Fruit fly (Drosophila melanogaster) whole organism, prepupa: ENCODE data around the gene CG13314.

Source experiments
- Blimp-1 ChIP-seq: fragments of 200-800 bp; sonication (Bioruptor generic); optimal IDR thresholded peaks from 3 replicates; lab custom pipeline; 2017; ENCODE audit warnings: missing biosample characterization, missing genetic modification characterization, mild to moderate bottlenecking, moderate library complexity, missing genetic modification reagents
- CG10631 ChIP-seq: fragments of 200-800 bp; sonication (Bioruptor generic); optimal IDR thresholded peaks from 2 replicates; lab custom pipeline; 2016; ENCODE audit warnings: missing biosample characterization, missing genetic modification characterization
- CG31627 ChIP-seq: fragments of 200-800 bp; sonication (Bioruptor generic); optimal IDR thresholded peaks from 3 replicates; lab custom pipeline; 2016; ENCODE audit warnings: missing biosample characterization, missing genetic modification characterization
- CG34406 ChIP-seq: fragments of 200-800 bp; sonication (Bioruptor generic); optimal IDR thresholded peaks from 3 replicates; lab custom pipeline; 2016; ENCODE audit warnings: missing biosample characterization, missing genetic modification characterization
- CG4318 ChIP-seq: fragments of 200-800 bp; sonication (Bioruptor generic); optimal IDR thresholded peaks from 3 replicates; lab custom pipeline; 2017; ENCODE audit warnings: missing biosample characterization, mild to moderate bottlenecking, missing genetic modification characterization
- CG6163 ChIP-seq: fragments of 200-800 bp; sonication (Bioruptor generic); IDR thresholded peaks from 3 replicates; pipeline ENCODE4 v1.3.6; 2022; ENCODE audit warnings: missing biosample characterization, missing genetic modification characterization
- CG6276 ChIP-seq: fragments of 200-800 bp; sonication (Bioruptor generic); optimal IDR thresholded peaks from 2 replicates; lab custom pipeline; 2017; ENCODE audit warnings: missing biosample characterization, mild to moderate bottlenecking, missing genetic modification characterization
- CG6792 ChIP-seq: fragments of 200-800 bp; sonication (Bioruptor generic); optimal IDR thresholded peaks from 3 replicates; lab custom pipeline; 2016; ENCODE audit warnings: missing biosample characterization, missing genetic modification characterization
- CG6808 ChIP-seq: fragments of 200-800 bp; sonication (Bioruptor generic); optimal IDR thresholded peaks from 3 replicates; lab custom pipeline; 2017; ENCODE audit warnings: missing biosample characterization, missing genetic modification characterization, mild to moderate bottlenecking, moderate library complexity, missing genetic modification reagents
- CG6854 ChIP-seq: fragments of 200-800 bp; sonication (Bioruptor generic); optimal IDR thresholded peaks from 2 replicates; lab custom pipeline; 2017; ENCODE audit warnings: missing biosample characterization, mild to moderate bottlenecking, missing genetic modification characterization
- CG7368 ChIP-seq: fragments of 200-800 bp; sonication (Bioruptor generic); optimal IDR thresholded peaks from 3 replicates; lab custom pipeline; 2016; ENCODE audit warnings: missing biosample characterization, missing genetic modification characterization
- CG8319 ChIP-seq: fragments of 200-800 bp; sonication (Bioruptor generic); optimal IDR thresholded peaks from 3 replicates; lab custom pipeline; 2016; ENCODE audit warnings: missing biosample characterization, missing genetic modification characterization
- CG8632 ChIP-seq: fragments of 200-800 bp; sonication (Bioruptor generic); optimal IDR thresholded peaks from 3 replicates; lab custom pipeline; 2016; ENCODE audit warnings: missing biosample characterization, missing genetic modification characterization
- CG9139 ChIP-seq: fragments of 200-800 bp; sonication (Bioruptor generic); optimal IDR thresholded peaks from 3 replicates; lab custom pipeline; 2017; ENCODE audit warnings: missing biosample characterization, mild to moderate bottlenecking, missing genetic modification characterization
- Eip75B ChIP-seq: fragments of 200-800 bp; sonication (Bioruptor generic); optimal IDR thresholded peaks from 3 replicates; lab custom pipeline; 2016; ENCODE audit warnings: missing biosample characterization, missing genetic modification characterization
- Eip78C ChIP-seq: fragments of 200-800 bp; sonication (Bioruptor generic); peaks from one replicate; lab custom pipeline; 2016; ENCODE audit warnings: missing biosample characterization, missing genetic modification characterization
- Ets21C ChIP-seq: fragments of 200-800 bp; sonication (Bioruptor generic); optimal IDR thresholded peaks from 3 replicates; lab custom pipeline; 2016; ENCODE audit warnings: missing biosample characterization, missing genetic modification characterization
- Hr38 ChIP-seq: sonication (Bioruptor generic); optimal IDR thresholded peaks from 2 replicates; lab custom pipeline; 2016; ENCODE audit warnings: missing biosample characterization, missing genetic modification characterization
- Hr39 ChIP-seq: fragments of 200-800 bp; sonication (Bioruptor generic); optimal IDR thresholded peaks from 2 replicates; lab custom pipeline; 2016; ENCODE audit warnings: missing biosample characterization, missing genetic modification characterization
- Lpt ChIP-seq: fragments of 200-800 bp; sonication (Bioruptor generic); optimal IDR thresholded peaks from 3 replicates; lab custom pipeline; 2016; ENCODE audit warnings: missing biosample characterization, missing genetic modification characterization
- Met ChIP-seq: fragments of 200-800 bp; sonication (Bioruptor generic); optimal IDR thresholded peaks from 3 replicates; lab custom pipeline; 2016; ENCODE audit warnings: missing biosample characterization, missing genetic modification characterization
- OdsH ChIP-seq: fragments of 200-800 bp; sonication (Bioruptor generic); optimal IDR thresholded peaks from 3 replicates; lab custom pipeline; 2016; ENCODE audit warnings: missing biosample characterization, missing genetic modification characterization
- Smox ChIP-seq: fragments of 200-800 bp; sonication (Bioruptor generic); optimal IDR thresholded peaks from 3 replicates; lab custom pipeline; 2016; ENCODE audit warnings: missing biosample characterization, missing genetic modification characterization
- Sox102F ChIP-seq: fragments of 200-800 bp; sonication (Bioruptor generic); optimal IDR thresholded peaks from 2 replicates; lab custom pipeline; 2016; ENCODE audit warnings: missing biosample characterization, mild to moderate bottlenecking, missing genetic modification characterization
- Sox14 ChIP-seq: fragments of 200-800 bp; sonication (Bioruptor generic); optimal IDR thresholded peaks from 3 replicates; lab custom pipeline; 2016; ENCODE audit warnings: missing biosample characterization, missing genetic modification characterization
- Sox15 ChIP-seq: fragments of 200-800 bp; sonication (Bioruptor generic); optimal IDR thresholded peaks from 3 replicates; lab custom pipeline; 2016; ENCODE audit warnings: missing biosample characterization, missing genetic modification characterization
- achi ChIP-seq: fragments of 200-800 bp; sonication (Bioruptor generic); optimal IDR thresholded peaks from 3 replicates; lab custom pipeline; 2016; ENCODE audit warnings: missing biosample characterization, missing genetic modification characterization
- acj6 ChIP-seq: fragments of 200-800 bp; sonication (Bioruptor generic); optimal IDR thresholded peaks from 3 replicates; lab custom pipeline; 2016; ENCODE audit warnings: missing biosample characterization, missing genetic modification characterization
- cyc ChIP-seq: fragments of 200-800 bp; sonication (Bioruptor generic); optimal IDR thresholded peaks from 3 replicates; lab custom pipeline; 2016; ENCODE audit warnings: missing biosample characterization, missing genetic modification characterization
- dac ChIP-seq: fragments of 200-800 bp; sonication (Bioruptor generic); optimal IDR thresholded peaks from 2 replicates; lab custom pipeline; 2017; ENCODE audit warnings: missing biosample characterization, mild to moderate bottlenecking, missing genetic modification characterization
- dsx ChIP-seq: fragments of 200-800 bp; optimal IDR thresholded peaks from 3 replicates; lab custom pipeline; 2019; ENCODE audit warnings: missing biosample characterization, mild to moderate bottlenecking, missing genetic modification characterization, moderate library complexity; ENCODE audit not compliant: poor library complexity, severe bottlenecking
- eg ChIP-seq: fragments of 200-800 bp; sonication (Bioruptor generic); IDR thresholded peaks from 3 replicates; pipeline ENCODE4 v1.3.6; 2022; ENCODE audit warnings: missing biosample characterization, missing genetic modification characterization
- esn ChIP-seq: fragments of 200-800 bp; sonication (Bioruptor generic); optimal IDR thresholded peaks from 2 replicates; lab custom pipeline; 2016; ENCODE audit warnings: missing biosample characterization, mild to moderate bottlenecking, missing genetic modification characterization, moderate library complexity
- fd59A ChIP-seq: fragments of 200-800 bp; sonication (Bioruptor generic); optimal IDR thresholded peaks from 2 replicates; lab custom pipeline; 2017; ENCODE audit warnings: missing biosample characterization, mild to moderate bottlenecking, missing genetic modification characterization, missing genetic modification reagents
- fd85E ChIP-seq: fragments of 200-800 bp; sonication (Bioruptor generic); optimal IDR thresholded peaks from 3 replicates; lab custom pipeline; 2016; ENCODE audit warnings: missing biosample characterization, missing genetic modification characterization
- fkh ChIP-seq: fragments of 200-800 bp; sonication (Bioruptor generic); optimal IDR thresholded peaks from 3 replicates; lab custom pipeline; 2017; ENCODE audit warnings: missing biosample characterization, mild to moderate bottlenecking, missing genetic modification characterization, moderate library complexity
- lz ChIP-seq: fragments of 200-800 bp; sonication (Bioruptor generic); optimal IDR thresholded peaks from 3 replicates; lab custom pipeline; 2016; ENCODE audit warnings: missing biosample characterization, missing genetic modification characterization
- spab ChIP-seq: fragments of 200-800 bp; sonication (Bioruptor generic); optimal IDR thresholded peaks from 2 replicates; lab custom pipeline; 2017; ENCODE audit warnings: missing biosample characterization, mild to moderate bottlenecking, missing genetic modification characterization, missing genetic modification reagents
- ss ChIP-seq, 2 experiments: fragments of 200-800 bp; sonication (Bioruptor generic); optimal IDR thresholded peaks; 2 replicates in 1 of 2; 3 replicates in 1 of 2; lab custom pipeline; 2017 to 2018; ENCODE audit warnings: mild to moderate bottlenecking in 2 of 2, missing biosample characterization in 2 of 2, missing genetic modification characterization in 2 of 2, moderate library complexity in 1 of 2
- svp ChIP-seq: fragments of 200-800 bp; sonication (Bioruptor generic); peaks from one replicate; lab custom pipeline; 2016; ENCODE audit warnings: missing biosample characterization, missing genetic modification characterization
- vri ChIP-seq: fragments of 200-800 bp; sonication (Bioruptor generic); optimal IDR thresholded peaks from 3 replicates; lab custom pipeline; 2016; ENCODE audit warnings: missing biosample characterization, mild to moderate bottlenecking, missing genetic modification characterization

CG13314 gene

dm6 chr3L:9013745-9014144, 32.1 kb downstream of the CG13314 start:
- TF ChIP-seq spab (GFP tag; lab: Kevin White, UChicago), result no peak
- TF ChIP-seq CG9139 (GFP tag; lab: Kevin White, UChicago), result no peak
- no peak for TF ChIP-seq Sox15 (GFP tag; lab: Kevin White, UChicago)

- TF ChIP-seq cyc (GFP tag; lab: Kevin White, UChicago) (no peak), CG10631 (no peak), OdsH (GFP tag; lab: Kevin White, UChicago) (no peak), CG4318 (GFP tag; lab: Kevin White, UChicago) (no peak), CG6854 (GFP tag; lab: Kevin White, UChicago) (no peak), spab (GFP tag; lab: Kevin White, UChicago) (no peak), eg (GFP tag; lab: Robert Waterston, UW) (no peak), fkh (GFP tag; lab: Kevin White, UChicago) (no peak), Eip78C (GFP tag; lab: Kevin White, UChicago) (no peak), CG34406 (GFP tag; lab: Kevin White, UChicago) (no peak), Sox14 (GFP tag; lab: Kevin White, UChicago) (no peak), svp (GFP tag; lab: Kevin White, UChicago) (no peak), CG31627 (GFP tag; lab: Kevin White, UChicago) (no peak), CG6808 (GFP tag; lab: Kevin White, UChicago) (no peak), CG6276 (GFP tag; lab: Kevin White, UChicago) (no peak), CG8632 (GFP tag; lab: Kevin White, UChicago) (no peak), CG8319 (GFP tag; lab: Kevin White, UChicago) (no peak), ss (GFP tag; optimal IDR thresholded peaks at IDR 0.05; lab: Kevin White, UChicago) (no peak), dsx (GFP tag; lab: Kevin White, UChicago) (no peak), Eip75B (no peak)
Measured at dm6 chr3L:9017414-9017813, 35.8 kb downstream of the CG13314 start.

dm6 chr3L:9019196-9019662, 37.6 kb downstream of the CG13314 start, which contains the start of gene Doc2:
Gene Doc2 (minus strand): TSS chr3L:9019246.
- TF ChIP-seq CG6792 (GFP tag; lab: Kevin White, UChicago), result no peak
- peak; percentile 24 for TF ChIP-seq fkh (GFP tag; lab: Kevin White, UChicago)

dm6 chr3L:9020436-9021370, 39.1 kb downstream of the CG13314 start:
- TF ChIP-seq vri (GFP tag; lab: Kevin White, UChicago) (no peak), Sox14 (GFP tag; lab: Kevin White, UChicago) (no peak), fd59A (GFP tag; lab: Kevin White, UChicago) (no peak), fkh (GFP tag; lab: Kevin White, UChicago) (peak; percentile 41), CG10631 (peak; percentile 8)

dm6 chr3L:9023627-9024026, 42.0 kb downstream of the CG13314 start:
- TF ChIP-seq Sox15 (GFP tag; lab: Kevin White, UChicago) (no peak), spab (GFP tag; lab: Kevin White, UChicago) (no peak), Lpt (no peak), Smox (GFP tag; lab: Kevin White, UChicago) (peak; percentile 19), fd85E (GFP tag; lab: Kevin White, UChicago) (no peak), CG7368 (no peak), Met (GFP tag; lab: Kevin White, UChicago) (peak; percentile 41), acj6 (peak; percentile 16), svp (GFP tag; lab: Kevin White, UChicago) (peak; percentile 66), Hr39 (GFP tag; lab: Kevin White, UChicago) (peak; percentile 60), dac (GFP tag; lab: Kevin White, UChicago) (no peak), CG31627 (GFP tag; lab: Kevin White, UChicago) (peak; percentile 41), achi (GFP tag; lab: Kevin White, UChicago) (peak; percentile 9), CG8319 (GFP tag; lab: Kevin White, UChicago) (no peak), Sox102F (GFP tag; lab: Kevin White, UChicago) (peak; percentile 34), Eip78C (GFP tag; lab: Kevin White, UChicago) (no peak), esn (GFP tag; lab: Kevin White, UChicago) (peak; percentile 41), Ets21C (GFP tag; lab: Kevin White, UChicago) (peak; percentile 2), lz (no peak), Hr38 (no peak), CG6163 (GFP tag; lab: Robert Waterston, UW) (peak; percentile 54; the same call in 1 of the 3 replicates), eg (GFP tag; lab: Robert Waterston, UW) (no peak), Blimp-1 (GFP tag; lab: Kevin White, UChicago) (no peak)
